Fruit fly (Drosophila melanogaster): ENCODE results near the gene Rrp40.

DNA sequence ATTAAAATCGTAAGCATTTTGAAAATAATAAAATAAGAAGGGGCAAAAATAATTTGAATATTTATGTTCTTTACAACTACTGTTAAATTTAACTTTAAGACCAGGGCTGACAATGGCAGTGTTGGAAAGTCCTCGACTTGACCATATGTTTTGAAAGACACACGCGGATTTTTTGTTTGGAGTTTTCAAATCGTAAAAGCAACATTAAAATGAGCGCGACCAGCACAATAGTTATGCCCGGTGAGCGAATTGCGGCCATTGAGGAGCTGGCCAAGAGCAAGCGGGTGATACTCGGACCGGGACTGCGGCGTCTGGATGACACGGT is at the start of gene Rrp40:
- TF ChIP-seq psq (optimal IDR thresholded peaks at IDR 0.05) = no peak
- TF ChIP-seq Sin3A (optimal IDR thresholded peaks at IDR 0.05) = no peak
